Fruit fly (Drosophila melanogaster) whole organism: ENCODE data around the gene CG31313.

Source experiments
- EcR ChIP-seq, 2 experiments: fragments of >200 bp; optimal IDR thresholded peaks; 2 replicates each; lab custom pipeline; 2017; ENCODE audit warnings: missing biosample characterization in 2 of 2, missing genetic modification characterization in 2 of 2, missing genetic modification reagents in 2 of 2
- pan ChIP-seq: fragments of >200 bp; optimal IDR thresholded peaks from 2 replicates; lab custom pipeline; 2017
- psq ChIP-seq: fragments of >200 bp; optimal IDR thresholded peaks from 2 replicates; lab custom pipeline; 2017
- usp ChIP-seq: fragments of >200 bp; optimal IDR thresholded peaks from 2 replicates; lab custom pipeline; 2017; ENCODE audit warnings: missing biosample characterization, missing genetic modification characterization, mixed read lengths

DNA sequence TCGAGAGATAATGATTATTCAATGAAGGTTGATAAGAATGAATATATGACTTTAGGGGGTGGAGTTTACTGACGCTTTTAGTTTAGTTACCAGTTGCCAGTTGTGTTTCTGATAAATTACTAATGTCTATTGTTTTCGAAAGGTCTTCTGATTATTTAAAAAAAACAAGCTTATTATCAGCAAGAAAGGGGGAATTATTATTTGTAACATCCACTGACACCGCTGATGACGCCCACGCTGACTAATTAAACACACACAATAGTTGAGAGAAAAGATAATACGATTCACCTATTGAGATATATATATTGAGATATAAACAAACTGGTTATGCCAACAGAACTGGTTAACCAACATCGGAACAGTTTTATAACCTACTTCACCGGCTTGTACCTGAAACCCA is 567 bp upstream of the CG31313 start:
- TF ChIP-seq usp (GFP tag; lab: Kevin White, UChicago) (no peak), EcR (GFP tag; optimal IDR thresholded peaks at IDR 0.05; lab: Kevin White, UChicago) (no peak), pan (lab: Kevin White, UChicago) (no peak), psq (no peak)
